Worm (Caenorhabditis elegans): Measurements from ENCODE around the gene otub-1.

DNA sequence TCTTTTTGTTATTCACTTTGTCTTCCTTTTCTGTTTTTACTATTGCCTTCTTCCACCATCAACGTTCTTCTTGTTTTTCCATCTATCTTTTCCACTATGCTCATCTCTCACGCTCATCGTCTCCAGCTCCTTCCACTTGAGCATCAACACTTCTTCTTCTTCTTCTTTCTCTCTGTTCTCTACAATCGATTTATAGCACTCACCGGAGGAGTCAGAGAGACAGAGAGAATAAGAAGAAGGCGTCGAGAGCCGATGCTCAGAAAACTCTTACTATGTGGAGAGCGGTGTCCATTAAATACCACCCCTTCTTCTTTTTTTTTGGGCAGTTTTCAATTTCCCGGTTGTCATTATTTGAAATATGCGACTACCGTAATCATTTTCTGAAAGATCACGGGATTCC is 8.8 kb downstream of the otub-1 start:
- TF ChIP-seq lsy-2 (tag; optimal IDR thresholded peaks at IDR 0.05) = no peak
- no peak for TF ChIP-seq nhr-237 (tag; optimal IDR thresholded peaks at IDR 0.05)
- TF ChIP-seq nhr-76 (tag; optimal IDR thresholded peaks at IDR 0.05) = no peak
- TF ChIP-seq unc-62 (GFP tag; optimal IDR thresholded peaks at IDR 0.05) = no peak
- TF ChIP-seq zip-8 (tag; optimal IDR thresholded peaks at IDR 0.05) = no peak
